Fruit fly (Drosophila melanogaster) whole organism, prepupa: ENCODE measurements around the gene nkd.
A peak's percentile ranks its signal among the peaks of the same experiment; 100 is the strongest.

Experiments used
- Blimp-1 ChIP-seq: fragments of 200-800 bp; sonication (Bioruptor generic); optimal IDR thresholded peaks from 3 replicates; lab custom pipeline; 2017; ENCODE audit warnings: missing biosample characterization, missing genetic modification characterization, mild to moderate bottlenecking, moderate library complexity, missing genetic modification reagents
- CG10669 ChIP-seq: fragments of 200-800 bp; sonication (Bioruptor generic); optimal IDR thresholded peaks from 3 replicates; lab custom pipeline; 2018; ENCODE audit warnings: missing biosample characterization, mild to moderate bottlenecking, missing genetic modification characterization, moderate library complexity
- CG11294 ChIP-seq: fragments of 200-800 bp; sonication (Bioruptor generic); IDR thresholded peaks from 2 replicates; pipeline ENCODE4 v1.3.6; 2022; ENCODE audit warnings: missing biosample characterization, missing genetic modification characterization
- CG11762 ChIP-seq: fragments of 200-800 bp; sonication (Bioruptor generic); optimal IDR thresholded peaks from 3 replicates; lab custom pipeline; 2016; ENCODE audit warnings: missing biosample characterization, missing genetic modification characterization; ENCODE audit not compliant: insufficient read depth
- CG15336 ChIP-seq: fragments of 200-800 bp; sonication (Bioruptor generic); IDR thresholded peaks from 2 replicates; pipeline ENCODE4 v1.3.6; 2022; ENCODE audit warnings: missing biosample characterization, missing genetic modification characterization
- CG1621 ChIP-seq: fragments of 200-800 bp; sonication (Bioruptor generic); optimal IDR thresholded peaks from 3 replicates; lab custom pipeline; 2018; ENCODE audit warnings: missing biosample characterization, mild to moderate bottlenecking, missing genetic modification characterization
- CG16779 ChIP-seq: fragments of 200-800 bp; sonication (Bioruptor generic); optimal IDR thresholded peaks from 3 replicates; lab custom pipeline; 2017; ENCODE audit warnings: missing biosample characterization, mild to moderate bottlenecking, missing genetic modification characterization
- CG3032 ChIP-seq: fragments of 200-800 bp; optimal IDR thresholded peaks from 2 replicates; lab custom pipeline; 2019; ENCODE audit warnings: missing biosample characterization, mild to moderate bottlenecking, missing genetic modification characterization, moderate library complexity
- CG32006 ChIP-seq: fragments of 200-800 bp; sonication (Bioruptor generic); optimal IDR thresholded peaks from 3 replicates; lab custom pipeline; 2017; ENCODE audit warnings: missing biosample characterization, mild to moderate bottlenecking, missing genetic modification characterization
- CG34406 ChIP-seq: fragments of 200-800 bp; sonication (Bioruptor generic); optimal IDR thresholded peaks from 3 replicates; lab custom pipeline; 2016; ENCODE audit warnings: missing biosample characterization, missing genetic modification characterization
- CG3919 ChIP-seq: fragments of 200-800 bp; sonication (Bioruptor generic); optimal IDR thresholded peaks from 3 replicates; lab custom pipeline; 2016; ENCODE audit warnings: missing biosample characterization, missing genetic modification characterization
- CG6163 ChIP-seq: fragments of 200-800 bp; sonication (Bioruptor generic); IDR thresholded peaks from 3 replicates; pipeline ENCODE4 v1.3.6; 2022; ENCODE audit warnings: missing biosample characterization, missing genetic modification characterization
- CG6792 ChIP-seq: fragments of 200-800 bp; sonication (Bioruptor generic); optimal IDR thresholded peaks from 3 replicates; lab custom pipeline; 2016; ENCODE audit warnings: missing biosample characterization, missing genetic modification characterization
- CG6808 ChIP-seq: fragments of 200-800 bp; sonication (Bioruptor generic); optimal IDR thresholded peaks from 3 replicates; lab custom pipeline; 2017; ENCODE audit warnings: missing biosample characterization, missing genetic modification characterization, mild to moderate bottlenecking, moderate library complexity, missing genetic modification reagents
- CG6854 ChIP-seq: fragments of 200-800 bp; sonication (Bioruptor generic); optimal IDR thresholded peaks from 2 replicates; lab custom pipeline; 2017; ENCODE audit warnings: missing biosample characterization, mild to moderate bottlenecking, missing genetic modification characterization
- CG7368 ChIP-seq: fragments of 200-800 bp; sonication (Bioruptor generic); optimal IDR thresholded peaks from 3 replicates; lab custom pipeline; 2016; ENCODE audit warnings: missing biosample characterization, missing genetic modification characterization
- CG8119 ChIP-seq: fragments of 200-800 bp; sonication (Bioruptor generic); IDR thresholded peaks from 3 replicates; pipeline ENCODE4 v1.3.6; 2022; ENCODE audit warnings: missing biosample characterization, missing genetic modification characterization
- CG9139 ChIP-seq: fragments of 200-800 bp; sonication (Bioruptor generic); optimal IDR thresholded peaks from 3 replicates; lab custom pipeline; 2017; ENCODE audit warnings: missing biosample characterization, mild to moderate bottlenecking, missing genetic modification characterization
- Eip75B ChIP-seq: fragments of 200-800 bp; sonication (Bioruptor generic); optimal IDR thresholded peaks from 3 replicates; lab custom pipeline; 2016; ENCODE audit warnings: missing biosample characterization, missing genetic modification characterization
- Eip93F ChIP-seq: fragments of 200-800 bp; sonication (Bioruptor generic); optimal IDR thresholded peaks from 2 replicates; lab custom pipeline; 2016; ENCODE audit warnings: missing biosample characterization, mild to moderate bottlenecking, missing genetic modification characterization
- Ets21C ChIP-seq: fragments of 200-800 bp; sonication (Bioruptor generic); optimal IDR thresholded peaks from 3 replicates; lab custom pipeline; 2016; ENCODE audit warnings: missing biosample characterization, missing genetic modification characterization
- Gug ChIP-seq: fragments of 200-800 bp; sonication (Bioruptor generic); IDR thresholded peaks from 2 replicates; pipeline ENCODE4 v1.3.6; 2022; ENCODE audit warnings: missing biosample characterization, missing genetic modification characterization
- Hr38 ChIP-seq: sonication (Bioruptor generic); optimal IDR thresholded peaks from 2 replicates; lab custom pipeline; 2016; ENCODE audit warnings: missing biosample characterization, missing genetic modification characterization
- Hr4 ChIP-seq: fragments of 200-800 bp; sonication (Bioruptor generic); optimal IDR thresholded peaks from 3 replicates; lab custom pipeline; 2016; ENCODE audit warnings: missing biosample characterization, missing genetic modification characterization
- Lpt ChIP-seq: fragments of 200-800 bp; sonication (Bioruptor generic); optimal IDR thresholded peaks from 3 replicates; lab custom pipeline; 2016; ENCODE audit warnings: missing biosample characterization, missing genetic modification characterization
- Met ChIP-seq: fragments of 200-800 bp; sonication (Bioruptor generic); optimal IDR thresholded peaks from 3 replicates; lab custom pipeline; 2016; ENCODE audit warnings: missing biosample characterization, missing genetic modification characterization
- OdsH ChIP-seq: fragments of 200-800 bp; sonication (Bioruptor generic); optimal IDR thresholded peaks from 3 replicates; lab custom pipeline; 2016; ENCODE audit warnings: missing biosample characterization, missing genetic modification characterization
- Smox ChIP-seq: fragments of 200-800 bp; sonication (Bioruptor generic); optimal IDR thresholded peaks from 3 replicates; lab custom pipeline; 2016; ENCODE audit warnings: missing biosample characterization, missing genetic modification characterization
- Sox14 ChIP-seq: fragments of 200-800 bp; sonication (Bioruptor generic); optimal IDR thresholded peaks from 3 replicates; lab custom pipeline; 2016; ENCODE audit warnings: missing biosample characterization, missing genetic modification characterization
- Sox15 ChIP-seq: fragments of 200-800 bp; sonication (Bioruptor generic); optimal IDR thresholded peaks from 3 replicates; lab custom pipeline; 2016; ENCODE audit warnings: missing biosample characterization, missing genetic modification characterization
- achi ChIP-seq: fragments of 200-800 bp; sonication (Bioruptor generic); optimal IDR thresholded peaks from 3 replicates; lab custom pipeline; 2016; ENCODE audit warnings: missing biosample characterization, missing genetic modification characterization
- acj6 ChIP-seq: fragments of 200-800 bp; sonication (Bioruptor generic); optimal IDR thresholded peaks from 3 replicates; lab custom pipeline; 2016; ENCODE audit warnings: missing biosample characterization, missing genetic modification characterization
- eg ChIP-seq: fragments of 200-800 bp; sonication (Bioruptor generic); IDR thresholded peaks from 3 replicates; pipeline ENCODE4 v1.3.6; 2022; ENCODE audit warnings: missing biosample characterization, missing genetic modification characterization
- fd59A ChIP-seq: fragments of 200-800 bp; sonication (Bioruptor generic); optimal IDR thresholded peaks from 2 replicates; lab custom pipeline; 2017; ENCODE audit warnings: missing biosample characterization, mild to moderate bottlenecking, missing genetic modification characterization, missing genetic modification reagents
- fd85E ChIP-seq: fragments of 200-800 bp; sonication (Bioruptor generic); optimal IDR thresholded peaks from 3 replicates; lab custom pipeline; 2016; ENCODE audit warnings: missing biosample characterization, missing genetic modification characterization
- fkh ChIP-seq: fragments of 200-800 bp; sonication (Bioruptor generic); optimal IDR thresholded peaks from 3 replicates; lab custom pipeline; 2017; ENCODE audit warnings: missing biosample characterization, mild to moderate bottlenecking, missing genetic modification characterization, moderate library complexity
- lz ChIP-seq: fragments of 200-800 bp; sonication (Bioruptor generic); optimal IDR thresholded peaks from 3 replicates; lab custom pipeline; 2016; ENCODE audit warnings: missing biosample characterization, missing genetic modification characterization
- net ChIP-seq: fragments of 200-800 bp; sonication (Bioruptor generic); optimal IDR thresholded peaks from 3 replicates; lab custom pipeline; 2016; ENCODE audit warnings: missing biosample characterization, missing genetic modification characterization
- pdm3 ChIP-seq: fragments of 200-800 bp; sonication (Bioruptor generic); optimal IDR thresholded peaks from 3 replicates; lab custom pipeline; 2016; ENCODE audit warnings: missing biosample characterization, missing genetic modification characterization
- salr ChIP-seq, 2 experiments: fragments of 200-800 bp; sonication (Bioruptor generic); optimal IDR thresholded peaks; 3 replicates each; lab custom pipeline; 2016 to 2018; ENCODE audit warnings: missing biosample characterization in 2 of 2, missing genetic modification characterization in 2 of 2, mild to moderate bottlenecking in 1 of 2
- spab ChIP-seq: fragments of 200-800 bp; sonication (Bioruptor generic); optimal IDR thresholded peaks from 2 replicates; lab custom pipeline; 2017; ENCODE audit warnings: missing biosample characterization, mild to moderate bottlenecking, missing genetic modification characterization, missing genetic modification reagents
- ss ChIP-seq, 2 experiments: fragments of 200-800 bp; sonication (Bioruptor generic); optimal IDR thresholded peaks; 2 replicates in 1 of 2; 3 replicates in 1 of 2; lab custom pipeline; 2017 to 2018; ENCODE audit warnings: mild to moderate bottlenecking in 2 of 2, missing biosample characterization in 2 of 2, missing genetic modification characterization in 2 of 2, moderate library complexity in 1 of 2
- svp ChIP-seq: fragments of 200-800 bp; sonication (Bioruptor generic); peaks from one replicate; lab custom pipeline; 2016; ENCODE audit warnings: missing biosample characterization, missing genetic modification characterization
- topi ChIP-seq: fragments of 200-800 bp; sonication (Bioruptor generic); optimal IDR thresholded peaks from 3 replicates; lab custom pipeline; 2016; ENCODE audit warnings: missing biosample characterization, missing genetic modification characterization
- vri ChIP-seq: fragments of 200-800 bp; sonication (Bioruptor generic); optimal IDR thresholded peaks from 3 replicates; lab custom pipeline; 2016; ENCODE audit warnings: missing biosample characterization, mild to moderate bottlenecking, missing genetic modification characterization

nkd gene

dm6 chr3L:19042501-19042900, 2.7 kb downstream of the nkd start (continued):
- peak; percentile 94 for TF ChIP-seq CG10669 (GFP tag; lab: Kevin White, UChicago)
- TF ChIP-seq achi (GFP tag; lab: Kevin White, UChicago): peak; percentile 93
- TF ChIP-seq CG8119 (GFP tag; lab: Robert Waterston, UW): peak; percentile 96
- peak; percentile 89 for TF ChIP-seq Lpt (GFP tag; lab: Kevin White, UChicago)
- TF ChIP-seq CG34406 (GFP tag; lab: Kevin White, UChicago): peak; percentile 96
- TF ChIP-seq CG6163: peak; percentile 87
- peak; percentile 72 for TF ChIP-seq vri (GFP tag; lab: Kevin White, UChicago)
- peak; percentile 93 for TF ChIP-seq CG6792 (GFP tag; lab: Kevin White, UChicago)
- TF ChIP-seq eg (GFP tag; lab: Robert Waterston, UW): peak; percentile 86
- peak; percentile 93 for TF ChIP-seq OdsH (GFP tag; lab: Kevin White, UChicago)
- TF ChIP-seq topi (GFP tag; lab: Kevin White, UChicago): peak; percentile 90
- no peak for TF ChIP-seq Hr38 (GFP tag; lab: Kevin White, UChicago)
- peak; percentile 95 for TF ChIP-seq CG6808 (GFP tag; lab: Kevin White, UChicago)
- peak; percentile 92 for TF ChIP-seq lz
- TF ChIP-seq net: peak; percentile 89
- peak; percentile 71 for TF ChIP-seq CG11294
- TF ChIP-seq ss (GFP tag; optimal IDR thresholded peaks at IDR 0.05; lab: Kevin White, UChicago): peak; percentile 94 to 95
- peak; percentile 85 for TF ChIP-seq Blimp-1 (GFP tag; lab: Kevin White, UChicago)
- TF ChIP-seq fd85E (GFP tag; lab: Kevin White, UChicago): peak; percentile 67
- TF ChIP-seq CG32006: peak; percentile 97
- peak; percentile 88 for TF ChIP-seq Gug (GFP tag; lab: Robert Waterston, UW)
- TF ChIP-seq fd59A: peak; percentile 91
- TF ChIP-seq CG9139 (GFP tag; lab: Kevin White, UChicago): peak; percentile 93
- peak; percentile 89 for TF ChIP-seq pdm3 (GFP tag; lab: Kevin White, UChicago)
- peak; percentile 78 for TF ChIP-seq Ets21C (GFP tag; lab: Kevin White, UChicago)
- TF ChIP-seq Sox14 (GFP tag; lab: Kevin White, UChicago): peak; percentile 86
- TF ChIP-seq Sox15 (GFP tag; lab: Kevin White, UChicago): peak; percentile 83
- peak; percentile 92 for TF ChIP-seq Hr4 (GFP tag; lab: Kevin White, UChicago)
- peak; percentile 88 for TF ChIP-seq CG7368

- TF ChIP-seq CG10669 (GFP tag; lab: Kevin White, UChicago): peak; percentile 85
- TF ChIP-seq eg (GFP tag; lab: Robert Waterston, UW): peak; percentile 57; the same call in 2 of the 3 replicates
- peak; percentile 90 for TF ChIP-seq acj6
- peak; percentile 89 for TF ChIP-seq Hr4 (GFP tag; lab: Kevin White, UChicago)
- TF ChIP-seq net: peak; percentile 90
- TF ChIP-seq Blimp-1 (GFP tag; lab: Kevin White, UChicago): peak; percentile 59
- peak; percentile 67 for TF ChIP-seq vri (GFP tag; lab: Kevin White, UChicago)
- TF ChIP-seq fkh (GFP tag; lab: Kevin White, UChicago): no peak
- peak; percentile 90 for TF ChIP-seq fd59A
- TF ChIP-seq CG6854 (GFP tag; lab: Kevin White, UChicago): peak; percentile 9
- peak; percentile 90 for TF ChIP-seq CG3919 (GFP tag; lab: Kevin White, UChicago)
- peak; percentile 87 for TF ChIP-seq lz
- TF ChIP-seq CG9139 (GFP tag; lab: Kevin White, UChicago): peak; percentile 71
- TF ChIP-seq CG15336 (GFP tag; lab: Robert Waterston, UW): peak; percentile 75
- peak; percentile 87 for TF ChIP-seq pdm3 (GFP tag; lab: Kevin White, UChicago)
- peak; percentile 88 for TF ChIP-seq CG3032 (tag; lab: Kevin White, UChicago)
- TF ChIP-seq Ets21C (GFP tag; lab: Kevin White, UChicago): peak; percentile 76
- TF ChIP-seq Met (GFP tag; lab: Kevin White, UChicago): peak; percentile 91
- peak; percentile 86 for TF ChIP-seq CG11762 (GFP tag; lab: Kevin White, UChicago)
- peak; percentile 90 for TF ChIP-seq Sox14 (GFP tag; lab: Kevin White, UChicago)
- peak; percentile 91 for TF ChIP-seq Sox15 (GFP tag; lab: Kevin White, UChicago)
- TF ChIP-seq Eip93F (GFP tag; lab: Kevin White, UChicago): peak; percentile 64
- peak; percentile 63 to 90 for TF ChIP-seq salr (GFP tag; optimal IDR thresholded peaks at IDR 0.05; lab: Kevin White, UChicago)
- peak; percentile 94 for TF ChIP-seq CG32006
- no peak for TF ChIP-seq CG11294
- TF ChIP-seq CG16779 (tag; lab: Kevin White, UChicago): peak; percentile 72
- peak; percentile 58 for TF ChIP-seq Lpt (GFP tag; lab: Kevin White, UChicago)
- peak; percentile 56 for TF ChIP-seq CG1621
- peak; percentile 95 for TF ChIP-seq svp
- peak; percentile 88 for TF ChIP-seq Smox (GFP tag; lab: Kevin White, UChicago)
- peak; percentile 90 for TF ChIP-seq OdsH (GFP tag; lab: Kevin White, UChicago)
- peak; percentile 89 for TF ChIP-seq Eip75B (GFP tag; lab: Kevin White, UChicago)
- TF ChIP-seq Gug (GFP tag; lab: Robert Waterston, UW): 0 out of 2 replicates have a peak, but pooled peaks have one; percentile 23
- TF ChIP-seq spab (GFP tag; lab: Kevin White, UChicago): peak; percentile 90
Measured at dm6 chr3L:19041665-19042385, 3.4 kb downstream of the nkd start.
